Worm (Caenorhabditis elegans): Measurements from ENCODE around the gene clh-1.

ce11 chrII:11844072-11844471 is 12.2 kb downstream of the clh-1 start:
- TF ChIP-seq ztf-29 (GFP tag; IDR thresholded peaks at IDR 0.05): no peak
- TF ChIP-seq tab-1 (GFP tag; IDR thresholded peaks at IDR 0.05): no peak
- no peak for TF ChIP-seq ztf-23 (GFP tag; IDR thresholded peaks at IDR 0.05)

Data from whole organism, midembryonic.